Fruit fly (Drosophila melanogaster) whole organism, pupa: ENCODE measurements around the gene hng3.
A peak's percentile ranks its signal among the peaks of the same experiment; 100 is the strongest.

Experiments
- CG10348 ChIP-seq: fragments of 200-800 bp; sonication (Bioruptor generic); IDR thresholded peaks from 2 replicates; pipeline ENCODE4 v1.3.6; 2022; ENCODE audit warnings: missing biosample characterization, missing genetic modification characterization
- CG12605 ChIP-seq: fragments of 200-800 bp; sonication (Bioruptor generic); IDR thresholded peaks from 2 replicates; pipeline ENCODE4 v1.3.6; 2022; ENCODE audit warnings: missing biosample characterization, missing genetic modification characterization
- CG13204 ChIP-seq: fragments of 200-800 bp; sonication (Bioruptor generic); optimal IDR thresholded peaks from 2 replicates; lab custom pipeline; 2018; ENCODE audit warnings: missing biosample characterization, mild to moderate bottlenecking, missing genetic modification characterization, moderate library complexity
- CG14655 ChIP-seq: fragments of 200-800 bp; sonication (Bioruptor generic); optimal IDR thresholded peaks from 3 replicates; lab custom pipeline; 2017; ENCODE audit warnings: mild to moderate bottlenecking, missing biosample characterization, missing genetic modification reagents, missing genetic modification characterization
- CG15710 ChIP-seq: fragments of 200-800 bp; sonication (Bioruptor generic); optimal IDR thresholded peaks from 2 replicates; lab custom pipeline; 2018; ENCODE audit warnings: missing biosample characterization, mild to moderate bottlenecking, missing genetic modification characterization, moderate library complexity
- CG17806 ChIP-seq: fragments of 200-800 bp; sonication (Bioruptor generic); optimal IDR thresholded peaks from 2 replicates; lab custom pipeline; 2018; ENCODE audit warnings: missing biosample characterization, mild to moderate bottlenecking, missing genetic modification characterization, moderate library complexity
- CG32121 ChIP-seq: fragments of 200-800 bp; sonication (Bioruptor generic); IDR thresholded peaks from 2 replicates; pipeline ENCODE4 v1.3.6; 2022; ENCODE audit warnings: missing biosample characterization, missing genetic modification characterization
- CG34367 ChIP-seq: fragments of 200-800 bp; sonication (Bioruptor generic); optimal IDR thresholded peaks from 2 replicates; lab custom pipeline; 2018; ENCODE audit warnings: missing biosample characterization, mild to moderate bottlenecking, missing genetic modification characterization
- CG4496 ChIP-seq: fragments of 200-800 bp; sonication (Bioruptor generic); IDR thresholded peaks from 3 replicates; pipeline ENCODE4 v1.3.6; 2022; ENCODE audit warnings: missing biosample characterization, missing genetic modification characterization
- CG8159 ChIP-seq: fragments of 200-800 bp; sonication (Bioruptor generic); optimal IDR thresholded peaks from 3 replicates; lab custom pipeline; 2018; ENCODE audit warnings: missing biosample characterization, mild to moderate bottlenecking, missing genetic modification characterization, moderate library complexity
- CG8301 ChIP-seq: fragments of 200-800 bp; sonication (Bioruptor generic); optimal IDR thresholded peaks from 2 replicates; lab custom pipeline; 2018; ENCODE audit warnings: missing biosample characterization, mild to moderate bottlenecking, missing genetic modification characterization
- CG9948 ChIP-seq: fragments of 200-800 bp; sonication (Bioruptor generic); optimal IDR thresholded peaks from 2 replicates; lab custom pipeline; 2018; ENCODE audit warnings: missing biosample characterization, mild to moderate bottlenecking, missing genetic modification characterization, moderate library complexity
- D1 ChIP-seq: fragments of 200-800 bp; sonication (Bioruptor generic); optimal IDR thresholded peaks from 2 replicates; lab custom pipeline; 2018; ENCODE audit warnings: missing biosample characterization, mild to moderate bottlenecking, missing genetic modification characterization, moderate library complexity
- EcR ChIP-seq: fragments of 200-800 bp; sonication (Bioruptor generic); optimal IDR thresholded peaks from 3 replicates; lab custom pipeline; 2019; ENCODE audit warnings: missing biosample characterization, missing genetic modification characterization, mild to moderate bottlenecking, moderate library complexity, missing genetic modification reagents
- Ets98B ChIP-seq: fragments of 200-800 bp; sonication (Bioruptor generic); IDR thresholded peaks from 2 replicates; pipeline ENCODE4 v1.3.6; 2022; ENCODE audit warnings: missing biosample characterization, missing genetic modification characterization
- Pif1A ChIP-seq: fragments of 200-800 bp; sonication (Bioruptor generic); optimal IDR thresholded peaks from 3 replicates; lab custom pipeline; 2016; ENCODE audit warnings: missing biosample characterization, missing genetic modification characterization
- Pif1B ChIP-seq: fragments of 200-800 bp; sonication (Bioruptor generic); optimal IDR thresholded peaks from 3 replicates; lab custom pipeline; 2016; ENCODE audit warnings: missing biosample characterization, missing genetic modification characterization
- Snoo ChIP-seq: fragments of 200-800 bp; sonication (Bioruptor generic); optimal IDR thresholded peaks from 3 replicates; lab custom pipeline; 2017; ENCODE audit warnings: missing biosample characterization, mild to moderate bottlenecking, missing genetic modification characterization, inconsistent platforms
- fd96Ca ChIP-seq: fragments of 200-800 bp; sonication (Bioruptor generic); IDR thresholded peaks from 3 replicates; pipeline ENCODE4 v1.3.6; 2022; ENCODE audit warnings: missing biosample characterization, missing genetic modification characterization
- gl ChIP-seq: fragments of 200-800 bp; sonication (Bioruptor generic); optimal IDR thresholded peaks from 2 replicates; lab custom pipeline; 2018; ENCODE audit warnings: missing biosample characterization, mild to moderate bottlenecking, missing genetic modification characterization
- rn ChIP-seq: fragments of 200-800 bp; sonication (Bioruptor generic); IDR thresholded peaks from 2 replicates; pipeline ENCODE4 v1.3.6; 2022; ENCODE audit warnings: missing biosample characterization, missing genetic modification characterization

The hng3 gene

DNA sequence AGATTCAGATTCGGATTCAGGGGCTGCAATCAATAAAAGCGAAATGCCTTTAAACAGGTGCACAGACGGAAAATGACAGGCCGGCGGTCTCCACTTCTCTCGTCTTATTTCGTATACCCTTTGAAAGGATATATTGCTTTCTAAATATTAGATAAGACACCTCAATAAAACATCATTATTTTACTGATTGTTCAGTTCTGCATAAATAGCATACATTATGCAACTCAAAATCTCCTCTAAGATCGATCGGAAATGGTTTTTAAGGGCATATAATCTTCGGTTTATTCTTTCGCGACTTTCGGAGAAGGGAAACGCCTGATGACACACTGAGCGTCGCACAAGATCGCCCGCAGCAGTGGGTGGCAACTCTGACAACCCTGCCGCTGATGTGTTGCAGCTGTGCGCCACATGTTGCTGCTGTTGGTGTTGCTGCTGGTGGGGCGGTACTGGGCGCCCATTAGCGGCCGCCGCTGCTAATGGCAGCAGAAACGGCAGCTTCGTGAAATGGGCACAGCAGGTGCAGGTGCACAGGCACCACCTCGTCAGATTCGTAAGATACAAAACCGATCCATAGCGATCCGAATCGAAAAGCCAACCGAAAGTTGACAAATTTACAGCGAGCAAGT, 30.6 kb upstream of the hng3 start:
- no peak for TF ChIP-seq D1 (tag; lab: Kevin White, UChicago)
- no peak for TF ChIP-seq gl (tag; lab: Kevin White, UChicago)
- peak; percentile 56 for TF ChIP-seq CG14655
- TF ChIP-seq rn (GFP tag; lab: Robert Waterston, UW) = no peak
- no peak for TF ChIP-seq CG12605
- peak; percentile 12; the same call in 1 of the 2 replicates for TF ChIP-seq Ets98B (GFP tag; lab: Robert Waterston, UW)
- peak; percentile 45 for TF ChIP-seq CG17806
- peak; percentile 55 for TF ChIP-seq CG8159
- TF ChIP-seq CG13204 (GFP tag; lab: Kevin White, UChicago) = peak; percentile 33
- TF ChIP-seq fd96Ca (GFP tag; lab: Robert Waterston, UW) = no peak
- TF ChIP-seq Pif1A (GFP tag; lab: Kevin White, UChicago) = peak; percentile 59
- TF ChIP-seq Snoo = peak; percentile 68
- TF ChIP-seq CG8301 (tag; lab: Kevin White, UChicago) = peak; percentile 19
- TF ChIP-seq CG10348 (GFP tag; lab: Robert Waterston, UW) = no peak
- peak; percentile 28 for TF ChIP-seq CG15710 (tag; lab: Kevin White, UChicago)
- TF ChIP-seq CG9948 = peak; percentile 31
- TF ChIP-seq CG34367 (tag; lab: Kevin White, UChicago) = peak; percentile 21
- TF ChIP-seq EcR (GFP tag; lab: Kevin White, UChicago) = no peak
- peak; percentile 23; the same call in 1 of the 3 replicates for TF ChIP-seq CG4496 (GFP tag; lab: Robert Waterston, UW)
- peak; percentile 37; the same call in 1 of the 2 replicates for TF ChIP-seq CG32121 (GFP tag; lab: Robert Waterston, UW)
- peak; percentile 37 for TF ChIP-seq Pif1B (GFP tag; lab: Kevin White, UChicago)

dm6 chr3L:784111-784960, 29.0 kb upstream of the hng3 start:
- TF ChIP-seq CG9948 = peak; percentile 59
- TF ChIP-seq D1 (tag; lab: Kevin White, UChicago) = no peak
- TF ChIP-seq CG10348 (GFP tag; lab: Robert Waterston, UW) = peak; percentile 66; the same call in 1 of the 2 replicates
- peak; percentile 74 for TF ChIP-seq CG8301 (tag; lab: Kevin White, UChicago)
- TF ChIP-seq Pif1A (GFP tag; lab: Kevin White, UChicago) = peak; percentile 69
- TF ChIP-seq CG13204 (GFP tag; lab: Kevin White, UChicago) = no peak
- TF ChIP-seq fd96Ca (GFP tag; lab: Robert Waterston, UW) = peak; percentile 92
- peak; percentile 65 for TF ChIP-seq Pif1B (GFP tag; lab: Kevin White, UChicago)
- peak; percentile 76 for TF ChIP-seq Snoo
- TF ChIP-seq CG14655 = peak; percentile 78
- TF ChIP-seq rn (GFP tag; lab: Robert Waterston, UW) = peak; percentile 49
- peak; percentile 57 for TF ChIP-seq CG8159
- peak; percentile 90 for TF ChIP-seq Ets98B (GFP tag; lab: Robert Waterston, UW)
- peak; percentile 15 for TF ChIP-seq gl (tag; lab: Kevin White, UChicago)
- peak; percentile 85 for TF ChIP-seq CG32121 (GFP tag; lab: Robert Waterston, UW)
- TF ChIP-seq CG34367 (tag; lab: Kevin White, UChicago) = peak; percentile 54
- TF ChIP-seq EcR (GFP tag; lab: Kevin White, UChicago) = no peak
- peak; percentile 88 for TF ChIP-seq CG4496 (GFP tag; lab: Robert Waterston, UW)
- TF ChIP-seq CG15710 (tag; lab: Kevin White, UChicago) = peak; percentile 49
- peak; percentile 80 for TF ChIP-seq CG12605
- peak; percentile 60 for TF ChIP-seq CG17806

- TF ChIP-seq CG34367 (tag; lab: Kevin White, UChicago) (no peak), CG15710 (tag; lab: Kevin White, UChicago) (no peak), CG12605 (no peak), CG10348 (GFP tag; lab: Robert Waterston, UW) (no peak), EcR (GFP tag; lab: Kevin White, UChicago) (no peak), Pif1B (GFP tag; lab: Kevin White, UChicago) (no peak)
These were observed 27.6 kb upstream of the hng3 start for dm6 chr3L:782937-783336.

- TF ChIP-seq CG9948 = no peak
These were observed 27.2 kb upstream of the hng3 start for dm6 chr3L:782521-782920.

- TF ChIP-seq Pif1B (GFP tag; lab: Kevin White, UChicago) (no peak), Snoo (no peak), Ets98B (GFP tag; lab: Robert Waterston, UW) (no peak), CG9948 (no peak), CG17806 (no peak), CG12605 (no peak), gl (tag; lab: Kevin White, UChicago) (no peak), CG8301 (tag; lab: Kevin White, UChicago) (no peak), EcR (GFP tag; lab: Kevin White, UChicago) (no peak), CG13204 (GFP tag; lab: Kevin White, UChicago) (no peak)
These were observed 26.5 kb upstream of the hng3 start for dm6 chr3L:781702-782314.
